Worm (Caenorhabditis elegans): Measurements from ENCODE around the gene Y57E12AL.6.
"Not testable (repeated sequence)": the region's sequence is repeated elsewhere in the genome, so short reads cannot be mapped to it uniquely, and the experiment has no call there.

ce11 chrV:7062790-7063189 lies 2.5 kb upstream of the Y57E12AL.6 start, which contains the start of gene tmem-258:
- TF ChIP-seq pqm-1 (tag; optimal IDR thresholded peaks at IDR 0.05); fkh-10 (GFP tag; optimal IDR thresholded peaks at IDR 0.05); unc-3 (GFP tag; conservative IDR thresholded peaks at IDR 0.05); unc-3 (tag; optimal IDR thresholded peaks at IDR 0.05); ceh-6 (GFP tag; optimal IDR thresholded peaks at IDR 0.05); T23F11.4 (GFP tag; optimal IDR thresholded peaks at IDR 0.05); F13H6.1 (tag; optimal IDR thresholded peaks at IDR 0.05); elt-2 (tag; optimal IDR thresholded peaks at IDR 0.05); syd-9 (tag; optimal IDR thresholded peaks at IDR 0.05); ama-1 (optimal IDR thresholded peaks at IDR 0.05); tbx-2 (tag; optimal IDR thresholded peaks at IDR 0.05); hlh-8 (tag; optimal IDR thresholded peaks at IDR 0.05); ceh-31 (tag; optimal IDR thresholded peaks at IDR 0.05); dmd-4 (tag; optimal IDR thresholded peaks at IDR 0.05; ENCODE audit: borderline replicate concordance): not testable (repeated sequence)
